Fruit fly (Drosophila melanogaster) whole organism, pupa: ENCODE data around the gene Taf9.

Experiments used
- CG10348 ChIP-seq: fragments of 200-800 bp; sonication (Bioruptor generic); IDR thresholded peaks from 2 replicates; pipeline ENCODE4 v1.3.6; 2022; ENCODE audit warnings: missing biosample characterization, missing genetic modification characterization
- CG12605 ChIP-seq: fragments of 200-800 bp; sonication (Bioruptor generic); IDR thresholded peaks from 2 replicates; pipeline ENCODE4 v1.3.6; 2022; ENCODE audit warnings: missing biosample characterization, missing genetic modification characterization
- CG13204 ChIP-seq: fragments of 200-800 bp; sonication (Bioruptor generic); optimal IDR thresholded peaks from 2 replicates; lab custom pipeline; 2018; ENCODE audit warnings: missing biosample characterization, mild to moderate bottlenecking, missing genetic modification characterization, moderate library complexity
- CG14655 ChIP-seq: fragments of 200-800 bp; sonication (Bioruptor generic); optimal IDR thresholded peaks from 3 replicates; lab custom pipeline; 2017; ENCODE audit warnings: mild to moderate bottlenecking, missing biosample characterization, missing genetic modification reagents, missing genetic modification characterization
- CG15710 ChIP-seq: fragments of 200-800 bp; sonication (Bioruptor generic); optimal IDR thresholded peaks from 2 replicates; lab custom pipeline; 2018; ENCODE audit warnings: missing biosample characterization, mild to moderate bottlenecking, missing genetic modification characterization, moderate library complexity
- CG17806 ChIP-seq: fragments of 200-800 bp; sonication (Bioruptor generic); optimal IDR thresholded peaks from 2 replicates; lab custom pipeline; 2018; ENCODE audit warnings: missing biosample characterization, mild to moderate bottlenecking, missing genetic modification characterization, moderate library complexity
- CG32121 ChIP-seq: fragments of 200-800 bp; sonication (Bioruptor generic); IDR thresholded peaks from 2 replicates; pipeline ENCODE4 v1.3.6; 2022; ENCODE audit warnings: missing biosample characterization, missing genetic modification characterization
- CG34367 ChIP-seq: fragments of 200-800 bp; sonication (Bioruptor generic); optimal IDR thresholded peaks from 2 replicates; lab custom pipeline; 2018; ENCODE audit warnings: missing biosample characterization, mild to moderate bottlenecking, missing genetic modification characterization
- CG4496 ChIP-seq: fragments of 200-800 bp; sonication (Bioruptor generic); IDR thresholded peaks from 3 replicates; pipeline ENCODE4 v1.3.6; 2022; ENCODE audit warnings: missing biosample characterization, missing genetic modification characterization
- CG8159 ChIP-seq: fragments of 200-800 bp; sonication (Bioruptor generic); optimal IDR thresholded peaks from 3 replicates; lab custom pipeline; 2018; ENCODE audit warnings: missing biosample characterization, mild to moderate bottlenecking, missing genetic modification characterization, moderate library complexity
- CG8301 ChIP-seq: fragments of 200-800 bp; sonication (Bioruptor generic); optimal IDR thresholded peaks from 2 replicates; lab custom pipeline; 2018; ENCODE audit warnings: missing biosample characterization, mild to moderate bottlenecking, missing genetic modification characterization
- CG9948 ChIP-seq: fragments of 200-800 bp; sonication (Bioruptor generic); optimal IDR thresholded peaks from 2 replicates; lab custom pipeline; 2018; ENCODE audit warnings: missing biosample characterization, mild to moderate bottlenecking, missing genetic modification characterization, moderate library complexity
- D1 ChIP-seq: fragments of 200-800 bp; sonication (Bioruptor generic); optimal IDR thresholded peaks from 2 replicates; lab custom pipeline; 2018; ENCODE audit warnings: missing biosample characterization, mild to moderate bottlenecking, missing genetic modification characterization, moderate library complexity
- EcR ChIP-seq: fragments of 200-800 bp; sonication (Bioruptor generic); optimal IDR thresholded peaks from 3 replicates; lab custom pipeline; 2019; ENCODE audit warnings: missing biosample characterization, missing genetic modification characterization, mild to moderate bottlenecking, moderate library complexity, missing genetic modification reagents
- Ets98B ChIP-seq: fragments of 200-800 bp; sonication (Bioruptor generic); IDR thresholded peaks from 2 replicates; pipeline ENCODE4 v1.3.6; 2022; ENCODE audit warnings: missing biosample characterization, missing genetic modification characterization
- Pif1A ChIP-seq: fragments of 200-800 bp; sonication (Bioruptor generic); optimal IDR thresholded peaks from 3 replicates; lab custom pipeline; 2016; ENCODE audit warnings: missing biosample characterization, missing genetic modification characterization
- Pif1B ChIP-seq: fragments of 200-800 bp; sonication (Bioruptor generic); optimal IDR thresholded peaks from 3 replicates; lab custom pipeline; 2016; ENCODE audit warnings: missing biosample characterization, missing genetic modification characterization
- Snoo ChIP-seq: fragments of 200-800 bp; sonication (Bioruptor generic); optimal IDR thresholded peaks from 3 replicates; lab custom pipeline; 2017; ENCODE audit warnings: missing biosample characterization, mild to moderate bottlenecking, missing genetic modification characterization, inconsistent platforms
- fd96Ca ChIP-seq: fragments of 200-800 bp; sonication (Bioruptor generic); IDR thresholded peaks from 3 replicates; pipeline ENCODE4 v1.3.6; 2022; ENCODE audit warnings: missing biosample characterization, missing genetic modification characterization
- gl ChIP-seq: fragments of 200-800 bp; sonication (Bioruptor generic); optimal IDR thresholded peaks from 2 replicates; lab custom pipeline; 2018; ENCODE audit warnings: missing biosample characterization, mild to moderate bottlenecking, missing genetic modification characterization
- rn ChIP-seq: fragments of 200-800 bp; sonication (Bioruptor generic); IDR thresholded peaks from 2 replicates; pipeline ENCODE4 v1.3.6; 2022; ENCODE audit warnings: missing biosample characterization, missing genetic modification characterization

Taf9 gene

DNA sequence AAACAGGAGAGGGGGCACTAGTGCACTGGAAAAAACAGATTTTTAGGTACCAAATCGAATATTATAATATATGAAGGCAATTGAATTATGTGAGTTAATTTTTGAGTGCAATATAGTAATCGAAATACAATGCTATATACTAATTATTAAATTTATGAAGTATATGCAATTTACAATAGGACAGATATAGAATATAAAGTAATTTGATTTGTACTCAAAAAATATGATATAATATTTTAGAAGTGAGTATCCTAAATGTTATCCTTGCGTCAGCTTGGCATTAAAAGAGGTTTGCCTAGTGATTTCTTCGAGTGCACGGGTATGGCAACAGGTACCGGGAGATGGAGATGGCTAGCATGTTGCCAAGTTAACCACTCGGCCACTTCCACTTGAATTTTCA, 35.0 kb upstream of the Taf9 start:
- TF ChIP-seq CG34367 (tag; lab: Kevin White, UChicago), result peak; percentile 53
- TF ChIP-seq EcR (GFP tag; lab: Kevin White, UChicago), result no peak
- peak; percentile 76 for TF ChIP-seq CG8159
- TF ChIP-seq CG15710 (tag; lab: Kevin White, UChicago), result peak; percentile 69
- peak; percentile 59 for TF ChIP-seq CG17806 (tag; lab: Kevin White, UChicago)
- peak; percentile 49 for TF ChIP-seq CG8301 (tag; lab: Kevin White, UChicago)
- no peak for TF ChIP-seq Ets98B (GFP tag; lab: Robert Waterston, UW)
- TF ChIP-seq CG10348 (GFP tag; lab: Robert Waterston, UW), result no peak
- no peak for TF ChIP-seq fd96Ca
- TF ChIP-seq CG4496 (GFP tag; lab: Robert Waterston, UW), result no peak
- TF ChIP-seq CG14655 (GFP tag; lab: Kevin White, UChicago), result peak; percentile 70
- no peak for TF ChIP-seq rn (GFP tag; lab: Robert Waterston, UW)
- peak; percentile 23 for TF ChIP-seq D1 (tag; lab: Kevin White, UChicago)
- no peak for TF ChIP-seq Pif1A (GFP tag; lab: Kevin White, UChicago)
- peak; percentile 37 for TF ChIP-seq Pif1B (GFP tag; lab: Kevin White, UChicago)
- TF ChIP-seq CG9948 (tag; lab: Kevin White, UChicago), result peak; percentile 70
- peak; percentile 29 for TF ChIP-seq Snoo (tag; lab: Kevin White, UChicago)
- no peak for TF ChIP-seq CG12605

DNA sequence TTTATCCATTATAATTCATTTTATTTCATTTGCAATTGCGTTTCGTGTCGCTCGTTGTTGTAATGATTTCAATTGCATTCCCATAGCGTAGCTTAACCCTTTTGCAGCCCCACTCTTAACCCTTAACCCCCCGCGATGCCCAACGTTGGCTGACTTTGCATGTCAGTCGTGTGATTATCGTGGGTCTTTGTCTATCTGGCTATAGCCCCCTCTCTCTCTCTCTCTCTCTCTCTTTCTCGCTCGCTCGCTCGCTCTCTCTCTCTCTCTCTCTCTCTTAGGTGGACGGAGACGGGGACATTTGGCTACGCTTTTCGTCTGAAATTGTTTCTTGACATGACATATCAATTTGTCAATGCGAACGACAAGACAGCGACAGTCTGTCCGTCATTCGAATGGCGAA, 29.8 kb upstream of the Taf9 start:
- TF ChIP-seq fd96Ca (no peak), Pif1A (GFP tag; lab: Kevin White, UChicago) (no peak), CG13204 (no peak), CG34367 (tag; lab: Kevin White, UChicago) (no peak), CG8159 (no peak), Snoo (tag; lab: Kevin White, UChicago) (no peak), rn (GFP tag; lab: Robert Waterston, UW) (no peak), D1 (tag; lab: Kevin White, UChicago) (no peak), CG15710 (tag; lab: Kevin White, UChicago) (no peak), CG10348 (GFP tag; lab: Robert Waterston, UW) (no peak)
- TF ChIP-seq, all 21 proteins: peak for 0

DNA sequence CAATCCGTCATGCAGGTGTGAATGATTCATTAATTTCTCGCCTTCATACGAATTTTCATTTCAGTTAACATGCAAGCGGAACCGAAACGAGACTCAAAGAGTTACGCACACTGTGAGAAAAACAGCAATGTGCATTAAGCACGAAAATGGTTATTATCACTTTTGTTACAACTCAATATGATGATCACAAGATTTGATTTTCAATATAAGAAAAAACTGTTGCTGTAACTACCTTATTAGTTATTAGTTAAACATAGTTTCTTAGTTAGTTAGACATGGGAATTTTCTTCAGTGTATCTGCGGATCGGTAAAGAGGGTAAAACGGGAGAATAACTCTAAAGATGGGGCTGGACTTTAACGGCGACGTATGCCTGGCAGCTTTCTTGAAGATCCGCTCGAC, 27.2 kb upstream of the Taf9 start:
- TF ChIP-seq Pif1B (GFP tag; lab: Kevin White, UChicago), result no peak
- peak; percentile 15 for TF ChIP-seq Pif1A (GFP tag; lab: Kevin White, UChicago)
- peak; percentile 46 for TF ChIP-seq CG34367 (tag; lab: Kevin White, UChicago)
- no peak for TF ChIP-seq CG12605
- peak; percentile 65 for TF ChIP-seq CG8159
- peak; percentile 43 for TF ChIP-seq CG9948 (tag; lab: Kevin White, UChicago)
- TF ChIP-seq CG32121, result no peak
- peak; percentile 4 for TF ChIP-seq D1 (tag; lab: Kevin White, UChicago)
- TF ChIP-seq CG15710 (tag; lab: Kevin White, UChicago), result peak; percentile 46
- peak; percentile 34 for TF ChIP-seq Snoo (tag; lab: Kevin White, UChicago)
- TF ChIP-seq CG13204, result no peak
- peak; percentile 50 for TF ChIP-seq CG17806 (tag; lab: Kevin White, UChicago)
- TF ChIP-seq Ets98B (GFP tag; lab: Robert Waterston, UW), result no peak
- TF ChIP-seq CG8301 (tag; lab: Kevin White, UChicago), result peak; percentile 1
- no peak for TF ChIP-seq gl (tag; lab: Kevin White, UChicago)
- TF ChIP-seq CG10348 (GFP tag; lab: Robert Waterston, UW), result no peak
- TF ChIP-seq CG14655 (GFP tag; lab: Kevin White, UChicago), result no peak
- no peak for TF ChIP-seq fd96Ca
- no peak for TF ChIP-seq EcR (GFP tag; lab: Kevin White, UChicago)
- no peak for TF ChIP-seq CG4496 (GFP tag; lab: Robert Waterston, UW)
- no peak for TF ChIP-seq rn (GFP tag; lab: Robert Waterston, UW)

DNA sequence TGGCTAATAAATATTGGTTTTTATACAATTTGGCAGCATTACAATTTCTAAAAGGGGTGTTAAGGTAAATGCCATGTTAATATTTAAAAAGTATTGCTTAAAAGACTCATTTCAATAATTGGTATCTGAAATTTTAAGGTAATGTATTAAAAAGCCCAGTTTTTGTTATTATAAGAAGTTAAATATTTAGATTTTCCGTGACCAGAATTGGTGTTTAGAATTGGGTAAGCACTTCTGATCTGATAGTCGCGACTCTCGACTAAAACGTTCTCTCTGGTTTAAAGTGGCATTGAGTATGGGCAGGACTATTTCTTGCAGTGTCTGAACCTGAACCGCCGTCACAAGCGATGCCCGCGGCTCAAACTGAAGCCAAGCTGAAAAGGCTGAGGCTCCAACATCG, 25.5 kb upstream of the Taf9 start:
- TF ChIP-seq CG17806 (tag; lab: Kevin White, UChicago) (peak; percentile 26), Pif1A (GFP tag; lab: Kevin White, UChicago) (no peak), EcR (GFP tag; lab: Kevin White, UChicago) (no peak), D1 (tag; lab: Kevin White, UChicago) (no peak), CG14655 (GFP tag; lab: Kevin White, UChicago) (no peak), CG4496 (GFP tag; lab: Robert Waterston, UW) (no peak), Snoo (tag; lab: Kevin White, UChicago) (peak; percentile 27), Ets98B (GFP tag; lab: Robert Waterston, UW) (no peak), rn (GFP tag; lab: Robert Waterston, UW) (no peak), gl (tag; lab: Kevin White, UChicago) (no peak), CG9948 (tag; lab: Kevin White, UChicago) (peak; percentile 36), fd96Ca (no peak), CG32121 (no peak), CG34367 (tag; lab: Kevin White, UChicago) (peak; percentile 1), CG12605 (no peak), Pif1B (GFP tag; lab: Kevin White, UChicago) (no peak), CG10348 (GFP tag; lab: Robert Waterston, UW) (no peak), CG8159 (peak; percentile 53), CG15710 (tag; lab: Kevin White, UChicago) (peak; percentile 37), CG8301 (tag; lab: Kevin White, UChicago) (peak; percentile 9), CG13204 (no peak)
- TF ChIP-seq, all 21 proteins: peak for 7

DNA sequence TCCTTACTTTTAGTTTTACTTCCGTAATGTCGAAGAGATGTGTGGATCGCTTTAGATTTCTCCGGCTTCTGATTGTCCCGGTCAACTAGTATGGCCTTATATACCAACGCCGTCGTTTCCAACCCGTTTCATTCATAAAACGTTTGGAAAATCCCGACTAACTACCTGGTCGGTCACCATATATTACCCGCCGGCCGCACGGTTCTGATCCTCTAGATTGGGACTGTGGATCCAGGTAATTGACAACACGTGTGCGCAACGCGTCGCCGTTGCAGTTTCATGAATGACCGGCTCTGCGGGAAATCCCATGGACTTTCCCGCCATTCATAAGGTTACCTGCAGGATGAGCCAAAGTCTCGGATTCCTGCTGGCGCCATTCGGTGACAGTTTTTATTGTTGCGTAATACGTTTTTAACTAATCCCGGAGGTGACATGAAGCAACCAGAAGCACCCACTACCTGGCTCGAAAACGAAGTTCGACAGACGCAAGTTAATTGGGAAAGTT, 22.3 kb upstream of the Taf9 start, which contains the start of gene CG12986:
Gene CG12986 (minus strand): TSS at position 51 of the 505 bp plus-strand sequence.
- no peak for TF ChIP-seq EcR (GFP tag; lab: Kevin White, UChicago)
- no peak for TF ChIP-seq CG32121
- no peak for TF ChIP-seq Pif1A (GFP tag; lab: Kevin White, UChicago)
- no peak for TF ChIP-seq CG9948 (tag; lab: Kevin White, UChicago)
- TF ChIP-seq CG34367 (tag; lab: Kevin White, UChicago), result no peak
- TF ChIP-seq CG4496 (GFP tag; lab: Robert Waterston, UW), result no peak
- no peak for TF ChIP-seq CG10348 (GFP tag; lab: Robert Waterston, UW)
- TF ChIP-seq D1 (tag; lab: Kevin White, UChicago), result no peak
- no peak for TF ChIP-seq CG15710 (tag; lab: Kevin White, UChicago)
